Worm (Caenorhabditis elegans): ENCODE results near the gene srx-80.

- TF ChIP-seq egl-27 (tag; optimal IDR thresholded peaks at IDR 0.05) (no peak), mdl-1 (tag; optimal IDR thresholded peaks at IDR 0.05) (no peak), ztf-11 (tag; optimal IDR thresholded peaks at IDR 0.05) (no peak), unc-39 (tag; optimal IDR thresholded peaks at IDR 0.05) (no peak), unc-62 (GFP tag; optimal IDR thresholded peaks at IDR 0.05) (no peak), snpc-4 (tag; optimal IDR thresholded peaks at IDR 0.05) (no peak), C34F6.9 (tag; optimal IDR thresholded peaks at IDR 0.05) (no peak), nhr-237 (tag; optimal IDR thresholded peaks at IDR 0.05) (no peak), nhr-10 (tag; optimal IDR thresholded peaks at IDR 0.05) (no peak), zag-1 (tag; optimal IDR thresholded peaks at IDR 0.05) (no peak), ama-1 (optimal IDR thresholded peaks at IDR 0.05) (no peak), lin-39 (tag; optimal IDR thresholded peaks at IDR 0.05) (no peak)
These were observed 12.9 kb downstream of the srx-80 start, which contains the start of gene idpp-16 for ce11 chrV:11606424-11606823.
